Worm (Caenorhabditis elegans) whole organism, L1 larva: ENCODE data around the gene D1046.4.

Experiments
- ama-1 ChIP-seq: fragments of 150-350 bp; optimal IDR thresholded peaks from 2 replicates; lab custom pipeline; 2014
- irx-1 ChIP-seq: sonication (generic microtip); optimal IDR thresholded peaks from 2 replicates; lab custom pipeline; 2016; ENCODE audit warnings: missing genetic modification characterization, missing compliant biosample characterization
- mdl-1 ChIP-seq, 2 experiments: fragments of 150-350 bp; optimal IDR thresholded peaks; 2 replicates each; lab custom pipeline; 2014 to 2017; ENCODE audit warnings: missing biosample characterization in 2 of 2, missing genetic modification characterization in 2 of 2, inconsistent platforms in 1 of 2
- nhr-12 ChIP-seq: sonication (generic microtip); optimal IDR thresholded peaks from 2 replicates; lab custom pipeline; 2017; ENCODE audit warnings: missing biosample characterization, missing genetic modification characterization
- ztf-4 ChIP-seq: fragments of 150-350 bp; optimal IDR thresholded peaks from 2 replicates; lab custom pipeline; 2014; ENCODE audit warnings: missing biosample characterization, missing genetic modification characterization

DNA sequence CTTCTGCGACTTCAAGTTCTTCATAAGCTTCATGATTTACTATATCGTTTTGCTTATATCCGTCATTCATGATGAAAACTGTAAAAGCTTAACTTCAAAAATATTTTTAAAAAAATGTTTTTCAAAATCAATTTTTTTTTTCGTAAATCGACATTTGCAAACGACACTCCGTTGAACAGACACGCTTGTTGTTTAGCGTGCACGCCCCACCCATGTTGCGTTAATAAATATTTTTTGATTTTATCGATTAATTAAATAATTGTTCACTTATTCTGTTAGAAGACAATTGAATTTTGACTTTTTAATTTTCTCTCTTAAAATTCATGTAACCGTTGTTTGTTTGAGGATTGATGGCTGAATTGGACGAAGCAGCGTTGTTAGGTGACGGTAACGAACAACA lies 7.7 kb upstream of the D1046.4 start, which contains the start of the genes D1046.2 and cfim-2:
- TF ChIP-seq mdl-1 (tag; optimal IDR thresholded peaks at IDR 0.05; lab: Kevin White, UChicago) = no peak
- TF ChIP-seq ztf-4 (tag; lab: Kevin White, UChicago) = no peak
- no peak for TF ChIP-seq nhr-12 (tag; lab: Kevin White, UChicago)
- TF ChIP-seq ama-1 (lab: Kevin White, UChicago) = no peak
- TF ChIP-seq irx-1 = no peak
